Worm (Caenorhabditis elegans) whole organism, L1 larva: ENCODE data around the gene fbxb-81.

Experiments used
- C04F5.9 ChIP-seq: sonication (generic microtip); optimal IDR thresholded peaks from 2 replicates; lab custom pipeline; 2016; ENCODE audit warnings: missing genetic modification characterization, missing compliant biosample characterization
- C16A3.4 ChIP-seq: fragments of 150-350 bp; optimal IDR thresholded peaks from 2 replicates; lab custom pipeline; 2014; ENCODE audit warnings: missing biosample characterization, missing genetic modification characterization
- alr-1 ChIP-seq: fragments of 200-800 bp; sonication (Bioruptor generic); optimal IDR thresholded peaks from 2 replicates; lab custom pipeline; 2018; ENCODE audit warnings: borderline replicate concordance, mild to moderate bottlenecking, missing genetic modification characterization, missing compliant biosample characterization
- blmp-1 ChIP-seq: fragments of 150-350 bp; optimal IDR thresholded peaks from 2 replicates; lab custom pipeline; 2014; ENCODE audit warnings: missing biosample characterization, missing genetic modification characterization
- ceh-8 ChIP-seq: fragments of 200-800 bp; sonication (Bioruptor generic); optimal IDR thresholded peaks from 2 replicates; lab custom pipeline; 2018; ENCODE audit warnings: mild to moderate bottlenecking, missing genetic modification characterization, moderate library complexity, missing compliant biosample characterization
- ceh-88 ChIP-seq: fragments of 200-800 bp; sonication (Bioruptor generic); IDR thresholded peaks from 2 replicates; pipeline ENCODE4 v1.3.6; 2022; ENCODE audit warnings: missing genetic modification characterization, missing compliant biosample characterization
- dpl-1 ChIP-seq, 3 experiments: fragments of 150-350 bp in 2 of 3; sonication (generic microtip) in 1 of 3; optimal IDR thresholded peaks; 2 replicates each; lab custom pipeline; 2014 to 2017; ENCODE audit warnings: missing biosample characterization in 3 of 3, missing genetic modification characterization in 3 of 3, missing genetic modification reagents in 3 of 3
- efl-1 ChIP-seq, 4 experiments: fragments of 150-350 bp; optimal IDR thresholded peaks in 3 of 4; peaks in 1 of 4; 1 replicate in 1 of 4; 2 replicates in 3 of 4; lab custom pipeline; 2014; ENCODE audit warnings: missing biosample characterization in 2 of 4, missing genetic modification characterization in 2 of 4, missing genetic modification reagents in 2 of 4
- elt-2 ChIP-seq: sonication (generic microtip); optimal IDR thresholded peaks from 2 replicates; lab custom pipeline; 2016; ENCODE audit warnings: missing genetic modification characterization, mild to moderate bottlenecking, inconsistent platforms, missing compliant biosample characterization, missing genetic modification reagents
- ets-5 ChIP-seq: fragments of 200-800 bp; sonication (Bioruptor generic); IDR thresholded peaks from 2 replicates; pipeline ENCODE4 v1.3.6; 2022; ENCODE audit warnings: missing genetic modification characterization, missing compliant biosample characterization
- fkh-4 ChIP-seq: sonication (generic microtip); optimal IDR thresholded peaks from 2 replicates; lab custom pipeline; 2016; ENCODE audit warnings: missing compliant biosample characterization, missing genetic modification characterization, borderline replicate concordance
- fos-1 ChIP-seq: fragments of 150-350 bp; optimal IDR thresholded peaks from 2 replicates; lab custom pipeline; 2014; ENCODE audit warnings: missing biosample characterization, missing genetic modification characterization
- hlh-17 ChIP-seq: fragments of 200-800 bp; sonication (Bioruptor generic); optimal IDR thresholded peaks from 2 replicates; lab custom pipeline; 2018; ENCODE audit warnings: missing genetic modification characterization, mild to moderate bottlenecking, missing compliant biosample characterization, moderate library complexity, borderline replicate concordance
- hlh-4 ChIP-seq: sonication (generic microtip); optimal IDR thresholded peaks from 2 replicates; lab custom pipeline; 2016; ENCODE audit warnings: mild to moderate bottlenecking, missing genetic modification characterization, missing compliant biosample characterization
- hpl-2 ChIP-seq: fragments of 150-350 bp; optimal IDR thresholded peaks from 2 replicates; lab custom pipeline; 2014; ENCODE audit warnings: missing biosample characterization, missing genetic modification reagents, missing genetic modification characterization
- irx-1 ChIP-seq: sonication (generic microtip); optimal IDR thresholded peaks from 2 replicates; lab custom pipeline; 2016; ENCODE audit warnings: missing genetic modification characterization, missing compliant biosample characterization
- jun-1 ChIP-seq: fragments of 150-350 bp; optimal IDR thresholded peaks from 2 replicates; lab custom pipeline; 2014; ENCODE audit warnings: missing biosample characterization, missing genetic modification reagents, missing genetic modification characterization
- lin-15B ChIP-seq: fragments of 150-350 bp; sonication (generic microtip); optimal IDR thresholded peaks from 3 replicates; lab custom pipeline; 2014; ENCODE audit warnings: missing biosample characterization, missing genetic modification characterization
- nhr-28 ChIP-seq: fragments of 150-350 bp; optimal IDR thresholded peaks from 2 replicates; lab custom pipeline; 2014; ENCODE audit warnings: missing biosample characterization, missing genetic modification characterization
- nhr-47 ChIP-seq: sonication (generic microtip); optimal IDR thresholded peaks from 2 replicates; lab custom pipeline; 2016; ENCODE audit warnings: mild to moderate bottlenecking, missing genetic modification characterization, moderate library complexity, missing compliant biosample characterization
- snpc-4 ChIP-seq: fragments of 150-350 bp; optimal IDR thresholded peaks from 2 replicates; lab custom pipeline; 2014; ENCODE audit warnings: missing biosample characterization, missing genetic modification characterization
- sptf-1 ChIP-seq: fragments of 150-350 bp; optimal IDR thresholded peaks from 2 replicates; lab custom pipeline; 2014; ENCODE audit warnings: missing biosample characterization, missing genetic modification characterization
- sup-37 ChIP-seq: fragments of 200-800 bp; sonication (Bioruptor generic); optimal IDR thresholded peaks from 2 replicates; lab custom pipeline; 2018; ENCODE audit warnings: mild to moderate bottlenecking, missing genetic modification characterization, missing compliant biosample characterization
- tbx-2 ChIP-seq: sonication (generic microtip); optimal IDR thresholded peaks from 2 replicates; lab custom pipeline; 2016; ENCODE audit warnings: missing genetic modification characterization, missing compliant biosample characterization
- unc-86 ChIP-seq: sonication (generic microtip); optimal IDR thresholded peaks from 2 replicates; lab custom pipeline; 2016; ENCODE audit warnings: missing genetic modification characterization, missing compliant biosample characterization
- unc-98 ChIP-seq: fragments of 200-800 bp; sonication (Bioruptor generic); IDR thresholded peaks from 2 replicates; pipeline ENCODE4 v1.3.6; 2022; ENCODE audit warnings: missing genetic modification characterization, missing compliant biosample characterization
- vab-15 ChIP-seq: sonication (generic microtip); optimal IDR thresholded peaks from 2 replicates; lab custom pipeline; 2017; ENCODE audit warnings: missing genotype, mild to moderate bottlenecking, missing genetic modification characterization, missing compliant biosample characterization

Gene fbxb-81

DNA sequence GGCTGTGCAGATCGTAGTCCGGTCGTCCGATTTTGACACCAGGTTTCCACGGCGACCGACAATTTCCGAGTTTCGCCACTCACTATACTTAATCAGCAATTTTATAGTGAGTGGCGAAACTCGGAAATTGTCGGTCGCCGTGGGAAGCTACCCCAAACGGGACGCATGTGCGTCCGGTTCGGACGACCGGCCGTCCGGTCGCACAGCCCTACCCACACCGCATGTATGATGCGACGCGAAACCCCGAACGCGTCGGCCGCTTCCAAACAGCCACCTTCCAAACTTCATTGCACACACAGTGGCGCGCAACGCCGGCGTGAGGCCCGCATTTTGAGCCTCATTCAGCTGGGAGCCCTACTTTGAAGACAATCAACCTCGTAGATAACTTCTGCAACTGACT, 10.1 kb upstream of the fbxb-81 start:
- no peak for TF ChIP-seq fkh-4
- no peak for TF ChIP-seq ceh-8 (GFP tag; lab: Kevin White, UChicago)
- TF ChIP-seq unc-86 (tag; lab: Kevin White, UChicago): no peak
- no peak for TF ChIP-seq ets-5 (GFP tag; lab: Robert Waterston, UW)
- no peak for TF ChIP-seq hlh-17 (GFP tag; lab: Kevin White, UChicago)
- no peak for TF ChIP-seq ceh-88 (GFP tag; lab: Robert Waterston, UW)
- no peak for TF ChIP-seq lin-15B (tag; lab: Kevin White, UChicago)
- no peak for TF ChIP-seq irx-1 (tag; lab: Kevin White, UChicago)
- no peak for TF ChIP-seq hlh-4

DNA sequence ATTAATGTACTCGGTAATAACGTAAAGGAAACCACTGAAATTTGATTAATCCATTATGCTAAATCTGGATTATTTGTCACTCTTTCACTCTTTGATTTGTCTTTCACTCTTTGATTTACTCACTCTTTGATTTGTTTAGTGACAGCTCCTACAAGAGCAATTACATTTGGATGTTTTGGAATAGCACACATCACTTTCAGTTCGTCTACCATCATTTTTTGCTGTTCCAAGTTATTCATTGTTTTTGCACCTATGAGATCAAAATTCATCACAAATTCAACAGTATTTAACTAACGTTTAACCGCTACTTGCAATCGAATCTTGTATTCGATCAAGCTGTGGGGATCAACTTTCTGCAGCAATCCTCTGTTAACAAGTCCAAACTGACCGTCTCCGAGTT, 8.1 kb upstream of the fbxb-81 start:
- TF ChIP-seq efl-1 (optimal IDR thresholded peaks at IDR 0.05; lab: Kevin White, UChicago) (no peak), efl-1 (GFP tag; optimal IDR thresholded peaks at IDR 0.05 in 1 of 2; lab: Kevin White, UChicago) (peak in 1 of 2 experiments; percentile 69), C04F5.9 (tag; lab: Kevin White, UChicago) (no peak)

DNA sequence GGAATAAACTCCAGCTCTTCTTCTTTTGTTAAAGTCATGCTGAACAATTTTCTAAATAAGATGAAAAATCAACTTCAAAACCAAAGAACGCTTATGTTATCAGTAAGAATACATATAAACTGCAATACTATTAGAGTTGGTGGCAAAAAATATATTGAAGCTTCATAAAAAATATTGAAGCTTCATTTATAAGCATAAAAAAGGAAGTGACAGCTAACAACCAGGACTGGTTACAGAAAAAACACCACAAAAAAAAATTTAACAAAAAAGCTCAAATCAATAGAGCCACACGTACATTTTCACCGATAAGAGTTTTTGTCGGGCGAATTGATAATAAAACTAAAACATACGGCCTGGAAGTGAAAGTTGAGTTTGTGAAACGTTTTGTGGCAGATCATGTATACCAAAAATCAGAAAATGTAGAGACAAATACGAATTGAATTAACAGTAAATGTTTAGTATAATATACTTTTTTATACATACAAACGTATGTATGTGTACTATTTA, 6.6 kb upstream of the fbxb-81 start, which contains the start of gene sqst-5:
Gene sqst-5 (minus strand): TSS at position 51 of the 507 bp plus-strand sequence.
- TF ChIP-seq hpl-2 (GFP tag; lab: Kevin White, UChicago): no peak
- TF ChIP-seq C04F5.9 (tag; lab: Kevin White, UChicago): no peak
- TF ChIP-seq elt-2 (tag; lab: Kevin White, UChicago): peak; percentile 36

DNA sequence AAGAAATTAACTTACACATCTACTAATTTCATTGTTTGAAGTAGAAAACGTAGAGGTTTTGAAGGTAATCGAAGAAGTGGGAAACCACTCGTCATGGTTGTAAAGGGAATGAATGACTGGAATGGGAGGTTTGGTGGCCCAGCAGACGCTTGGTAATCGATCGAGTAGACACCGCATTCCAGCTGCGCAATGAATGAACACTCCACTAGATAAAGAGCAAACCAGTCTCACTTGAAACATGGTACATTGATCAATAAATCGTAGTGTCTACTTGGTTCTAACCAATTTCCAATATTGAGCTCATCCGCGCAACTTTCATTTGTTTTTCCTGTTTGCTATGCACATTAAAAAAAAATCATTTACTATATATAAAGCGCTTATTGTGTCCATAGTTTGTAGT, 5.4 kb upstream of the fbxb-81 start, which contains the start of gene fbxb-84:
Gene fbxb-84 (minus strand): TSS at position 101 of the 400 bp plus-strand sequence.
- TF ChIP-seq jun-1 (tag; lab: Kevin White, UChicago) (no peak), dpl-1 (GFP tag; optimal IDR thresholded peaks at IDR 0.05; lab: Kevin White, UChicago) (no peak), C16A3.4 (tag; lab: Kevin White, UChicago) (no peak), sup-37 (no peak), nhr-28 (tag; lab: Kevin White, UChicago) (no peak), vab-15 (tag; lab: Kevin White, UChicago) (no peak)

DNA sequence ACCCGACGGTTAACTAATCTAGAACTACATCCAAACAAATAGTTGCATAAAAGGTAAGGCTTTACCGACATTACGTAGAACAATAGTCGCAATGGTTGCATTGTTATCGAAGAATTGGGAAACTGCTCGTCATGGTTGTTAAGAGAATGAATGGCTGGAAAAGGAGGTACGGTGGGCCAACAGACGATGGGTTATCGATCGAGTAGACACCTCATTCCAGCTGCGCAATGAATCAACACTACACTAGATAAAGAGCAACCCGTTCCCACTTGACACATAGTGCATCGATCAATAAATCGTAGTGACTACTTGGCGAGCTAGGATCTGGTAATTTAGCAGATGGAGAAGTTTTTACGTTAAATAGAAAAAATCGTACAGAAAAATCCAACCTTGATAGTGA, 4.1 kb upstream of the fbxb-81 start, which contains the start of the genes T17A3.12 and fbxb-83:
Gene T17A3.12 (minus strand): TSS at position 101 of the 400 bp plus-strand sequence.
Gene fbxb-83 (minus strand): TSS at position 134 of the 400 bp plus-strand sequence.
- TF ChIP-seq sptf-1 (tag; lab: Kevin White, UChicago) (no peak), tbx-2 (tag; lab: Kevin White, UChicago) (no peak)

DNA sequence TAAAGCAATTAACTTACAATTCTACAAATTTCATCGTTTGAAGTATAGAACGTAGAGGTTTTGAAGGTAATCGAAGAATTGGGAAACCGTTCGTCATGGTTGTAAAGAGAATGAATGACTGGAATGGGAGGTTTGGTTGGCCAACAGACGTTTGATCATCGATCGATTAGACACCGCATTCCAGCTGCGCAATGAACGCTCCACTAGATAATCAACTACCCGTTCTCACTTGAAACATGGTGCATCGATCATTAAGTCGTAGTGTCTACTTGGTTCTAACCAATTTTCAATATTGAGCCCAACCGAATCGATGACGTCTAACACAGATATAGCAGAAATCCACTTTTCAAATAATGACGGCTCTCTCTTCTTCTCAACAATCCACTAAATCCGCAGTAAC, 2.1 kb upstream of the fbxb-81 start, which contains the start of gene fbxb-82:
Gene fbxb-82 (minus strand): TSS at position 101 of the 400 bp plus-strand sequence.
- TF ChIP-seq blmp-1 (tag; lab: Kevin White, UChicago): no peak
- no peak for TF ChIP-seq efl-1 (optimal IDR thresholded peaks at IDR 0.05; lab: Kevin White, UChicago)
- TF ChIP-seq efl-1 (GFP tag; optimal IDR thresholded peaks at IDR 0.05 in 1 of 2; lab: Kevin White, UChicago): peak in 1 of 2 experiments; percentile 1
- no peak for TF ChIP-seq alr-1 (tag; lab: Kevin White, UChicago)

DNA sequence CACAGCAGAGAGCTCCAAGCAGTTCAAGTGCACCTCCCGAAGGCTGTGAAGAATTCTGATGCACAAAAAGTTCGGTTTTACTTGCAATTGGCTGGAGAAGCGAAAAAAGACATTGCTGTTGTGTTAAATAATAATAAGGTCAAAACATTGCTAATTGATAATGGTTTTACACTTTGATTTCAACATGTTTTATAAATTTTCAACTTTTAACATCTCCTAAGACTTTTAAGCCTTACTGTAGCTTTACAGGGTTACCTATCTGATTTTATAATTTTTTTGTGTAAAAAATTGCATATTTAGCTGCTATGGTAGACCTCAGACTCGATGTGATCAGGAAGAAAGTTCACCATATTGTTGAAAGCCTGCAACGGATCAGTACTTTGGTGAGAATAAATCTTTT, 6.8 kb downstream of the fbxb-81 start, which contains the start of gene pals-25:
Gene pals-25 (plus strand): TSS at position 301 of the 400 bp plus-strand sequence.
- TF ChIP-seq nhr-47 (no peak), snpc-4 (tag; lab: Kevin White, UChicago) (no peak), unc-98 (no peak), ets-5 (GFP tag; lab: Robert Waterston, UW) (no peak), nhr-28 (tag; lab: Kevin White, UChicago) (no peak), fos-1 (tag; lab: Kevin White, UChicago) (no peak)
